Worm (Caenorhabditis elegans): ENCODE data around the gene cyp-25A1.

- TF ChIP-seq sea-1 (GFP tag; conservative IDR thresholded peaks at IDR 0.05) (no peak), tra-4 (tag; optimal IDR thresholded peaks at IDR 0.05) (no peak), ama-1 (optimal IDR thresholded peaks at IDR 0.05) (no peak), ceh-36 (tag; optimal IDR thresholded peaks at IDR 0.05) (no peak), hmg-4 (GFP tag; optimal IDR thresholded peaks at IDR 0.05) (no peak), hnd-1 (tag; optimal IDR thresholded peaks at IDR 0.05) (no peak), F13C5.2 (tag; optimal IDR thresholded peaks at IDR 0.05) (no peak), aly-1 (tag; optimal IDR thresholded peaks at IDR 0.05) (no peak), tbx-11 (GFP tag; IDR thresholded peaks at IDR 0.05) (no peak), flt-1 (GFP tag; IDR thresholded peaks at IDR 0.05) (no peak), pes-1 (GFP tag; IDR thresholded peaks at IDR 0.05) (no peak), ceh-13 (GFP tag; optimal IDR thresholded peaks at IDR 0.05) (no peak), hmbx-1 (tag; optimal IDR thresholded peaks at IDR 0.05) (no peak), ets-7 (tag; optimal IDR thresholded peaks at IDR 0.05) (no peak)
These were observed at the start of gene cyp-25A1 for ce11 chrIII:3832291-3832690.

Measured in whole organism, early embryonic.